Worm (Caenorhabditis elegans): Measurements from ENCODE around the gene C05C8.5.

DNA sequence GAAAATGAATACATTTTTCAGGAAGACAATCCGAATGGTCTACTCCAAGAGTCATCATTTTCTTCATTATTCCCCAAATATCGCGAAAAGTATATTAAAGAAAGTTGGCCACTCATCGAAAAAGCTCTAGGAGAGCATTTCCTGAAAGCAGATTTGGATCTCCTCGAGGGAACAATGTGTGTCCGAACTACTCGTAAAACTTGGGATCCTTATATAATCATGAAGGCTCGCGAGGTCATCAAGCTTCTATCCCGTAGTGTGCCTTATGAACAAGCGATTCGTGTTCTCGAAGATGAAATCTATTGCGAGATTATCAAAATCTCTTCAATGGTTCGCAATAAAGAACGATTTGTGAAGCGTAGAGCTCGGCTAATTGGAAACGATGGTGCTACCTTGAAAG is 3.1 kb downstream of the C05C8.5 start:
- TF ChIP-seq ztf-4 (tag; optimal IDR thresholded peaks at IDR 0.05) (no peak), unc-62 (GFP tag; optimal IDR thresholded peaks at IDR 0.05) (no peak), tbx-2 (tag; optimal IDR thresholded peaks at IDR 0.05) (no peak), jun-1 (tag; optimal IDR thresholded peaks at IDR 0.05) (no peak), dpl-1 (GFP tag; optimal IDR thresholded peaks at IDR 0.05) (no peak), nhr-77 (tag; optimal IDR thresholded peaks at IDR 0.05) (no peak), nhr-28 (tag; optimal IDR thresholded peaks at IDR 0.05) (no peak), unc-86 (tag; optimal IDR thresholded peaks at IDR 0.05) (no peak), lsy-2 (tag; optimal IDR thresholded peaks at IDR 0.05) (no peak)

Measured in whole organism, L1 larva.